Fruit fly (Drosophila melanogaster) whole organism, embryonic: Measurements from ENCODE around the gene Polr1D.

Source experiments
- Abd-B ChIP-seq: fragments of 200-800 bp; sonication (Bioruptor generic); optimal IDR thresholded peaks from 2 replicates; lab custom pipeline; 2018; ENCODE audit warnings: missing biosample characterization, mild to moderate bottlenecking, missing genetic modification characterization, moderate library complexity
- CG10209 ChIP-seq: fragments of 200-800 bp; sonication (Bioruptor generic); optimal IDR thresholded peaks from 3 replicates; lab custom pipeline; 2017; ENCODE audit warnings: missing biosample characterization, mild to moderate bottlenecking, missing genetic modification characterization, missing genetic modification reagents
- CG1024 ChIP-seq: fragments of 200-800 bp; sonication (Bioruptor generic); IDR thresholded peaks from 2 replicates; pipeline ENCODE4 v1.3.6; 2022; ENCODE audit warnings: missing biosample characterization, missing genetic modification characterization
- CG10431 ChIP-seq: fragments of 200-800 bp; sonication (Bioruptor generic); optimal IDR thresholded peaks from 3 replicates; lab custom pipeline; 2018; ENCODE audit warnings: missing biosample characterization, mild to moderate bottlenecking, missing genetic modification characterization
- CG10654 ChIP-seq: fragments of 200-800 bp; sonication (Bioruptor generic); optimal IDR thresholded peaks from 2 replicates; lab custom pipeline; 2016; ENCODE audit warnings: missing biosample characterization, missing genetic modification characterization
- CG10979 ChIP-seq: fragments of 200-800 bp; sonication (Bioruptor generic); optimal IDR thresholded peaks from 2 replicates; lab custom pipeline; 2018; ENCODE audit warnings: missing biosample characterization, mild to moderate bottlenecking, missing genetic modification characterization, moderate library complexity
- CG11504 ChIP-seq: fragments of 200-800 bp; sonication (Bioruptor generic); optimal IDR thresholded peaks from 3 replicates; lab custom pipeline; 2019; ENCODE audit warnings: missing biosample characterization, mild to moderate bottlenecking, missing genetic modification characterization, moderate library complexity
- CG12299 ChIP-seq: fragments of 200-800 bp; sonication (Bioruptor generic); optimal IDR thresholded peaks from 2 replicates; lab custom pipeline; 2018; ENCODE audit warnings: missing biosample characterization, mild to moderate bottlenecking, missing genetic modification characterization
- CG13624 ChIP-seq: fragments of 200-800 bp; sonication (Bioruptor generic); optimal IDR thresholded peaks from 2 replicates; lab custom pipeline; 2016; ENCODE audit warnings: missing biosample characterization, missing genetic modification characterization
- CG14441 ChIP-seq: fragments of 200-800 bp; sonication (Bioruptor generic); IDR thresholded peaks from 2 replicates; pipeline ENCODE4 v1.3.6; 2022; ENCODE audit warnings: missing biosample characterization, missing genetic modification characterization
- CG17385 ChIP-seq: fragments of 200-800 bp; sonication (Bioruptor generic); optimal IDR thresholded peaks from 3 replicates; lab custom pipeline; 2018; ENCODE audit warnings: missing biosample characterization, mild to moderate bottlenecking, missing genetic modification characterization
- CG17829 ChIP-seq: fragments of 200-800 bp; optimal IDR thresholded peaks from 2 replicates; lab custom pipeline; 2019; ENCODE audit warnings: missing biosample characterization, mild to moderate bottlenecking, missing genetic modification characterization, moderate library complexity
- CG18599 ChIP-seq: fragments of 200-800 bp; sonication (Bioruptor generic); optimal IDR thresholded peaks from 3 replicates; lab custom pipeline; 2017; ENCODE audit warnings: missing biosample characterization, missing genetic modification characterization, mild to moderate bottlenecking, moderate library complexity, missing genetic modification reagents
- CG2875 ChIP-seq: fragments of 200-800 bp; sonication (Bioruptor generic); optimal IDR thresholded peaks from 2 replicates; lab custom pipeline; 2017; ENCODE audit warnings: missing biosample characterization, mild to moderate bottlenecking, missing genetic modification characterization, missing genetic modification reagents
- CG31441 ChIP-seq: fragments of 200-800 bp; sonication (Bioruptor generic); IDR thresholded peaks from 2 replicates; pipeline ENCODE4 v1.3.6; 2022; ENCODE audit warnings: missing biosample characterization, missing genetic modification characterization
- CG3407 ChIP-seq: fragments of 200-800 bp; sonication (Bioruptor generic); optimal IDR thresholded peaks from 2 replicates; lab custom pipeline; 2018; ENCODE audit warnings: missing biosample characterization, mild to moderate bottlenecking, missing genetic modification characterization
- CG3995 ChIP-seq: fragments of 200-800 bp; sonication (Bioruptor generic); optimal IDR thresholded peaks from 3 replicates; lab custom pipeline; 2016; ENCODE audit warnings: missing biosample characterization, missing genetic modification characterization
- CG42726 ChIP-seq: fragments of 200-800 bp; sonication (Bioruptor generic); IDR thresholded peaks from 2 replicates; pipeline ENCODE4 v1.3.6; 2022; ENCODE audit warnings: missing biosample characterization, missing genetic modification characterization; ENCODE audit not compliant: partially characterized antibody
- CG4424 ChIP-seq: fragments of 200-800 bp; sonication (Bioruptor generic); optimal IDR thresholded peaks from 3 replicates; lab custom pipeline; 2016; ENCODE audit warnings: missing biosample characterization, missing genetic modification characterization
- CG8359 ChIP-seq: fragments of 200-800 bp; sonication (Bioruptor generic); optimal IDR thresholded peaks from 2 replicates; lab custom pipeline; 2017; ENCODE audit warnings: missing biosample characterization, mild to moderate bottlenecking, missing genetic modification characterization, borderline replicate concordance
- CG8924 ChIP-seq: fragments of 200-800 bp; optimal IDR thresholded peaks from 3 replicates; lab custom pipeline; 2019; ENCODE audit warnings: missing biosample characterization, mild to moderate bottlenecking, missing genetic modification characterization, moderate library complexity
- CG9437 ChIP-seq: fragments of 200-800 bp; sonication (Bioruptor generic); optimal IDR thresholded peaks from 2 replicates; lab custom pipeline; 2018; ENCODE audit warnings: missing biosample characterization, mild to moderate bottlenecking, missing genetic modification characterization
- D ChIP-seq, 2 experiments: fragments of 200-800 bp in 1 of 2; fragments of >200 bp in 1 of 2; sonication (Bioruptor generic) in 1 of 2; optimal IDR thresholded peaks; 2 replicates in 1 of 2; 3 replicates in 1 of 2; lab custom pipeline; 2017; ENCODE audit warnings: mild to moderate bottlenecking in 1 of 2, missing biosample characterization in 1 of 2, missing genetic modification characterization in 1 of 2, missing genetic modification reagents in 1 of 2
- Dp ChIP-seq: fragments of 200-800 bp; sonication (Bioruptor generic); optimal IDR thresholded peaks from 2 replicates; lab custom pipeline; 2018; ENCODE audit warnings: missing biosample characterization, mild to moderate bottlenecking, missing genetic modification characterization, moderate library complexity
- H15 ChIP-seq: fragments of 200-800 bp; sonication (Bioruptor generic); IDR thresholded peaks from 3 replicates; pipeline ENCODE4 v1.3.6; 2022; ENCODE audit warnings: missing biosample characterization, missing genetic modification characterization
- Hmx ChIP-seq: fragments of 200-800 bp; sonication (Bioruptor generic); optimal IDR thresholded peaks from 2 replicates; lab custom pipeline; 2016; ENCODE audit warnings: missing biosample characterization, missing genetic modification characterization
- Jarid2 ChIP-seq: fragments of 200-800 bp; sonication (Bioruptor generic); optimal IDR thresholded peaks from 3 replicates; lab custom pipeline; 2017; ENCODE audit warnings: mild to moderate bottlenecking, missing biosample characterization, missing genetic modification reagents, missing genetic modification characterization
- Mrtf ChIP-seq: fragments of 200-800 bp; sonication (Bioruptor generic); IDR thresholded peaks from 3 replicates; pipeline ENCODE4 v1.3.6; 2022; ENCODE audit warnings: missing biosample characterization, missing genetic modification characterization
- Rx ChIP-seq: fragments of 200-800 bp; sonication (Bioruptor generic); IDR thresholded peaks from 2 replicates; pipeline ENCODE4 v1.3.6; 2022; ENCODE audit warnings: missing biosample characterization, missing genetic modification characterization
- Vsx1 ChIP-seq: fragments of 200-800 bp; sonication (Bioruptor generic); optimal IDR thresholded peaks from 2 replicates; lab custom pipeline; 2017; ENCODE audit warnings: missing biosample characterization, mild to moderate bottlenecking, missing genetic modification characterization, missing genetic modification reagents
- Xbp1 ChIP-seq: fragments of 200-800 bp; sonication (Bioruptor generic); optimal IDR thresholded peaks from 3 replicates; lab custom pipeline; 2016; ENCODE audit warnings: missing biosample characterization, mild to moderate bottlenecking, missing genetic modification characterization
- aop ChIP-seq: fragments of 200-800 bp; sonication (Bioruptor generic); IDR thresholded peaks from 2 replicates; pipeline ENCODE4 v1.3.6; 2022; ENCODE audit warnings: missing biosample characterization, missing genetic modification characterization
- ase ChIP-seq: fragments of 200-800 bp; sonication (Bioruptor generic); IDR thresholded peaks from 3 replicates; pipeline ENCODE4 v1.3.6; 2022; ENCODE audit warnings: missing biosample characterization, missing genetic modification characterization
- bsh ChIP-seq, 2 experiments: fragments of 200-800 bp; sonication (Bioruptor generic); optimal IDR thresholded peaks; 2 replicates each; lab custom pipeline; 2017 to 2018; ENCODE audit warnings: mild to moderate bottlenecking in 2 of 2, missing biosample characterization in 2 of 2, missing genetic modification characterization in 2 of 2, moderate library complexity in 1 of 2
- crol ChIP-seq: fragments of 200-800 bp; sonication (Bioruptor generic); IDR thresholded peaks from 2 replicates; pipeline ENCODE4 v1.3.6; 2022; ENCODE audit warnings: missing biosample characterization, missing genetic modification characterization
- dysf ChIP-seq: fragments of 200-800 bp; sonication (Bioruptor generic); IDR thresholded peaks from 3 replicates; pipeline ENCODE4 v1.3.6; 2022; ENCODE audit warnings: missing biosample characterization, missing genetic modification characterization
- fd96Cb ChIP-seq: fragments of 200-800 bp; sonication (Bioruptor generic); optimal IDR thresholded peaks from 2 replicates; lab custom pipeline; 2018; ENCODE audit warnings: missing biosample characterization, mild to moderate bottlenecking, missing genetic modification characterization, moderate library complexity
- gem ChIP-seq: fragments of 200-800 bp; sonication (Bioruptor generic); optimal IDR thresholded peaks from 2 replicates; lab custom pipeline; 2019; ENCODE audit warnings: missing biosample characterization, mild to moderate bottlenecking, missing genetic modification characterization, moderate library complexity
- hb ChIP-seq: fragments of 200-800 bp; sonication (Bioruptor generic); IDR thresholded peaks from 3 replicates; pipeline ENCODE4 v1.3.6; 2022; ENCODE audit warnings: missing biosample characterization, missing genetic modification characterization; ENCODE audit not compliant: partially characterized antibody
- klu ChIP-seq: fragments of 200-800 bp; sonication (Bioruptor generic); IDR thresholded peaks from 2 replicates; pipeline ENCODE4 v1.3.6; 2022; ENCODE audit warnings: missing biosample characterization, missing genetic modification characterization
- lola ChIP-seq, 3 experiments: fragments of >200 bp in 2 of 3; fragments of 200-800 bp in 1 of 3; sonication (Bioruptor generic) in 1 of 3; optimal IDR thresholded peaks; 2 replicates each; lab custom pipeline; 2017 to 2019; ENCODE audit warnings: missing biosample characterization in 3 of 3, missing genetic modification characterization in 3 of 3, mild to moderate bottlenecking in 1 of 3, moderate library complexity in 1 of 3
- org-1 ChIP-seq: fragments of 200-800 bp; sonication (Bioruptor generic); optimal IDR thresholded peaks from 2 replicates; lab custom pipeline; 2017; ENCODE audit warnings: missing biosample characterization, missing genetic modification characterization
- pum ChIP-seq: fragments of 200-800 bp; sonication (Bioruptor generic); optimal IDR thresholded peaks from 2 replicates; lab custom pipeline; 2016; ENCODE audit warnings: missing biosample characterization, missing genetic modification characterization
- sens ChIP-seq: fragments of 200-800 bp; sonication (Bioruptor generic); peaks from one replicate; lab custom pipeline; 2016; ENCODE audit warnings: missing biosample characterization, missing genetic modification characterization
- unpg ChIP-seq: fragments of 200-800 bp; sonication (Bioruptor generic); optimal IDR thresholded peaks from 3 replicates; lab custom pipeline; 2018; ENCODE audit warnings: missing biosample characterization, mild to moderate bottlenecking, missing genetic modification characterization, moderate library complexity
- zen ChIP-seq: fragments of 200-800 bp; sonication (Bioruptor generic); optimal IDR thresholded peaks from 3 replicates; lab custom pipeline; 2018; ENCODE audit warnings: missing biosample characterization, mild to moderate bottlenecking, missing genetic modification characterization, moderate library complexity

Gene Polr1D

dm6 chr2L:19158679-19159551 is 23.9 kb upstream of the Polr1D start (continued):
- peak; percentile 39 for TF ChIP-seq pum (GFP tag; lab: Kevin White, UChicago)
- TF ChIP-seq unpg (GFP tag; lab: Kevin White, UChicago) = peak; percentile 22
- peak; percentile 15 for TF ChIP-seq CG8924 (tag; lab: Kevin White, UChicago)
- TF ChIP-seq CG18599 = peak; percentile 16
- peak; percentile 51 for TF ChIP-seq Xbp1
- TF ChIP-seq CG9437 (GFP tag; lab: Kevin White, UChicago) = peak; percentile 1
- TF ChIP-seq CG10431 (GFP tag; lab: Kevin White, UChicago) = no peak
- no peak for TF ChIP-seq Hmx (GFP tag; lab: Kevin White, UChicago)
- no peak for TF ChIP-seq zen (tag; lab: Kevin White, UChicago)
- peak; percentile 82 for TF ChIP-seq D (optimal IDR thresholded peaks at IDR 0.05; lab: Kevin White, UChicago)
- peak; percentile 13 for TF ChIP-seq D (GFP tag; optimal IDR thresholded peaks at IDR 0.05; lab: Kevin White, UChicago)
- peak in 1 of 2 experiments; percentile 48 for TF ChIP-seq bsh (GFP tag; optimal IDR thresholded peaks at IDR 0.05; lab: Kevin White, UChicago)
- TF ChIP-seq crol (GFP tag; lab: Robert Waterston, UW) = peak; percentile 53
- peak; percentile 14 for TF ChIP-seq CG13624
- peak; percentile 34 for TF ChIP-seq CG10654
- no peak for TF ChIP-seq hb
- peak; percentile 53; the same call in 1 of the 2 replicates for TF ChIP-seq CG31441 (GFP tag; lab: Robert Waterston, UW)
- peak; percentile 34 for TF ChIP-seq CG2875
- peak; percentile 94 for TF ChIP-seq sens
- peak; percentile 60 for TF ChIP-seq CG4424 (GFP tag; lab: Kevin White, UChicago)
- TF ChIP-seq Abd-B (GFP tag; lab: Kevin White, UChicago) = no peak
- TF ChIP-seq fd96Cb = peak; percentile 46
- no peak for TF ChIP-seq Mrtf
- TF ChIP-seq CG42726 (GFP tag; lab: Robert Waterston, UW) = no peak
- TF ChIP-seq CG1024 = no peak
- TF ChIP-seq CG17385 (GFP tag; lab: Kevin White, UChicago) = peak; percentile 91
- TF ChIP-seq aop (GFP tag; lab: Robert Waterston, UW) = 0 out of 2 replicates have a peak, but pooled peaks have one; percentile 19
- TF ChIP-seq dysf (GFP tag; lab: Robert Waterston, UW) = peak; percentile 54; the same call in 2 of the 3 replicates
- TF ChIP-seq CG10979 (tag; lab: Kevin White, UChicago) = peak; percentile 9
- TF ChIP-seq CG11504 (tag; lab: Kevin White, UChicago) = peak; percentile 43
- 0 out of 2 replicates have a peak, but pooled peaks have one; percentile 12 for TF ChIP-seq klu (GFP tag; lab: Robert Waterston, UW)
- peak; percentile 30; the same call in 1 of the 3 replicates for TF ChIP-seq H15 (GFP tag; lab: Robert Waterston, UW)
- TF ChIP-seq CG14441 = peak; percentile 31; the same call in 1 of the 2 replicates
- 0 out of 2 replicates have a peak, but pooled peaks have one; percentile 20 for TF ChIP-seq Rx (GFP tag; lab: Robert Waterston, UW)
- no peak for TF ChIP-seq CG17829 (tag; lab: Kevin White, UChicago)
- peak; percentile 56 for TF ChIP-seq Vsx1 (GFP tag; lab: Kevin White, UChicago)
- TF ChIP-seq CG12299 = peak; percentile 7
- TF ChIP-seq CG3995 = peak; percentile 29
- TF ChIP-seq CG8359 (GFP tag; lab: Kevin White, UChicago) = peak; percentile 24
- peak; percentile 38 for TF ChIP-seq Jarid2 (GFP tag; lab: Kevin White, UChicago)
- TF ChIP-seq CG10209 (GFP tag; lab: Kevin White, UChicago) = peak; percentile 25
- no peak for TF ChIP-seq Dp (GFP tag; lab: Kevin White, UChicago)
- peak; percentile 23 for TF ChIP-seq org-1
- peak; percentile 56 for TF ChIP-seq gem (tag; lab: Kevin White, UChicago)
- peak in 1 of 3 experiments; percentile 27 for TF ChIP-seq lola (GFP tag; optimal IDR thresholded peaks at IDR 0.05; lab: Kevin White, UChicago)
- TF ChIP-seq CG3407 (GFP tag; lab: Kevin White, UChicago) = peak; percentile 30
- TF ChIP-seq ase = no peak
